Worm (Caenorhabditis elegans) whole organism, late embryonic: ENCODE measurements around the gene Y43F8C.5.

Experiments
- C38D4.7 ChIP-seq: fragments of 200-800 bp; sonication (Bioruptor generic); optimal IDR thresholded peaks from 2 replicates; lab custom pipeline; 2018; ENCODE audit warnings: mild to moderate bottlenecking, missing genetic modification characterization, moderate library complexity, missing compliant biosample characterization
- K02D7.2 ChIP-seq: sonication (generic microtip); optimal IDR thresholded peaks from 2 replicates; lab custom pipeline; 2017; ENCODE audit warnings: mild to moderate bottlenecking, missing genetic modification characterization, missing compliant biosample characterization
- ama-1 ChIP-seq: fragments of 150-350 bp; optimal IDR thresholded peaks from 2 replicates; lab custom pipeline; 2014
- ceh-18 ChIP-seq: sonication (generic microtip); optimal IDR thresholded peaks from 2 replicates; lab custom pipeline; 2016; ENCODE audit warnings: missing genetic modification characterization, missing compliant biosample characterization
- ceh-2 ChIP-seq: sonication (generic microtip); optimal IDR thresholded peaks from 2 replicates; lab custom pipeline; 2016; ENCODE audit warnings: missing genotype, missing genetic modification characterization, missing compliant biosample characterization
- ceh-22 ChIP-seq: sonication (generic microtip); optimal IDR thresholded peaks from 2 replicates; lab custom pipeline; 2017; ENCODE audit warnings: missing biosample characterization, missing genetic modification characterization
- ceh-30 ChIP-seq: fragments of 150-350 bp; optimal IDR thresholded peaks from 2 replicates; lab custom pipeline; 2014; ENCODE audit warnings: missing biosample characterization, missing genetic modification characterization
- ceh-34 ChIP-seq: sonication (generic microtip); optimal IDR thresholded peaks from 2 replicates; lab custom pipeline; 2016; ENCODE audit warnings: mild to moderate bottlenecking, missing genetic modification characterization, missing compliant biosample characterization
- ceh-45 ChIP-seq: fragments of 200-800 bp; sonication (Bioruptor generic); IDR thresholded peaks from 2 replicates; pipeline ENCODE4 v1.3.6; 2022; ENCODE audit warnings: missing genetic modification reagents, missing genetic modification characterization, missing compliant biosample characterization
- ceh-48 ChIP-seq: sonication (generic microtip); optimal IDR thresholded peaks from 2 replicates; lab custom pipeline; 2016; ENCODE audit warnings: missing genetic modification characterization, inconsistent platforms, missing compliant biosample characterization
- ceh-6 ChIP-seq: fragments of 200-800 bp; sonication (Bioruptor generic); optimal IDR thresholded peaks from 2 replicates; lab custom pipeline; 2018; ENCODE audit warnings: mild to moderate bottlenecking, missing genetic modification characterization, missing compliant biosample characterization
- dve-1 ChIP-seq: sonication (generic microtip); optimal IDR thresholded peaks from 2 replicates; lab custom pipeline; 2017; ENCODE audit warnings: antibody characterized with exemption, mild to moderate bottlenecking, missing genetic modification characterization, missing compliant biosample characterization
- elt-2 ChIP-seq: sonication (generic microtip); optimal IDR thresholded peaks from 2 replicates; lab custom pipeline; 2016; ENCODE audit warnings: missing genetic modification reagents, missing genetic modification characterization, missing compliant biosample characterization
- ets-4 ChIP-seq: sonication (generic microtip); optimal IDR thresholded peaks from 2 replicates; lab custom pipeline; 2016; ENCODE audit warnings: missing genetic modification characterization, missing compliant biosample characterization
- eyg-1 ChIP-seq: sonication (generic microtip); optimal IDR thresholded peaks from 2 replicates; lab custom pipeline; 2016; ENCODE audit warnings: missing genotype, missing genetic modification characterization, missing compliant biosample characterization
- fax-1 ChIP-seq: sonication (generic microtip); optimal IDR thresholded peaks from 2 replicates; lab custom pipeline; 2016; ENCODE audit warnings: missing genotype, missing genetic modification characterization, missing compliant biosample characterization
- gmeb-2 ChIP-seq: sonication (generic microtip); optimal IDR thresholded peaks from 2 replicates; lab custom pipeline; 2016; ENCODE audit warnings: missing genetic modification characterization, inconsistent platforms, missing compliant biosample characterization
- lim-6 ChIP-seq: sonication (generic microtip); optimal IDR thresholded peaks from 2 replicates; lab custom pipeline; 2016; ENCODE audit warnings: missing genetic modification characterization, missing compliant biosample characterization
- lin-11 ChIP-seq: fragments of 200-800 bp; sonication (Bioruptor generic); optimal IDR thresholded peaks from 2 replicates; lab custom pipeline; 2018; ENCODE audit warnings: mild to moderate bottlenecking, missing genetic modification characterization, missing compliant biosample characterization
- mec-3 ChIP-seq: sonication (generic microtip); optimal IDR thresholded peaks from 2 replicates; lab custom pipeline; 2016; ENCODE audit warnings: borderline replicate concordance, missing genetic modification characterization, missing compliant biosample characterization
- nhr-232 ChIP-seq: sonication (generic microtip); optimal IDR thresholded peaks from 2 replicates; lab custom pipeline; 2016; ENCODE audit warnings: missing genetic modification characterization, missing compliant biosample characterization
- pat-9 ChIP-seq: fragments of 200-800 bp; sonication (Bioruptor generic); optimal IDR thresholded peaks from 2 replicates; lab custom pipeline; 2018; ENCODE audit warnings: mild to moderate bottlenecking, missing genetic modification characterization, moderate library complexity, missing compliant biosample characterization
- pax-1 ChIP-seq: fragments of 150-350 bp; optimal IDR thresholded peaks from 2 replicates; lab custom pipeline; 2014; ENCODE audit warnings: missing biosample characterization, missing genetic modification characterization
- pha-2 ChIP-seq: sonication (generic microtip); optimal IDR thresholded peaks from 2 replicates; lab custom pipeline; 2017; ENCODE audit warnings: mild to moderate bottlenecking, missing genetic modification characterization, missing compliant biosample characterization
- pha-4 ChIP-seq: fragments of 150-350 bp; optimal IDR thresholded peaks from 2 replicates; lab custom pipeline; 2018; ENCODE audit warnings: missing biosample characterization, missing genetic modification reagents, missing genetic modification characterization
- pqm-1 ChIP-seq: sonication (generic microtip); optimal IDR thresholded peaks from 2 replicates; lab custom pipeline; 2016; ENCODE audit warnings: missing genetic modification characterization, missing compliant biosample characterization
- pros-1 ChIP-seq: fragments of 150-350 bp; optimal IDR thresholded peaks from 2 replicates; lab custom pipeline; 2014; ENCODE audit warnings: missing biosample characterization, missing genetic modification reagents, missing genetic modification characterization
- ref-2 ChIP-seq: sonication (generic microtip); optimal IDR thresholded peaks from 2 replicates; lab custom pipeline; 2016; ENCODE audit warnings: missing genetic modification characterization, missing compliant biosample characterization
- sdc-2 ChIP-seq: sonication (generic microtip); optimal IDR thresholded peaks from 2 replicates; lab custom pipeline; 2016; ENCODE audit warnings: missing genotype, missing genetic modification characterization, missing compliant biosample characterization
- syd-9 ChIP-seq: sonication (generic microtip); optimal IDR thresholded peaks from 2 replicates; lab custom pipeline; 2016; ENCODE audit warnings: mild to moderate bottlenecking, missing genetic modification characterization, moderate library complexity, missing compliant biosample characterization
- ttx-3 ChIP-seq: sonication (generic microtip); optimal IDR thresholded peaks from 2 replicates; lab custom pipeline; 2016; ENCODE audit warnings: missing genetic modification reagents, missing genetic modification characterization, missing compliant biosample characterization
- unc-3 ChIP-seq, 2 experiments: fragments of 200-800 bp in 1 of 2; sonication (Bioruptor generic) in 1 of 2; sonication (generic microtip) in 1 of 2; conservative IDR thresholded peaks in 1 of 2; optimal IDR thresholded peaks in 1 of 2; 2 replicates each; pipeline versions ENCODE4 v1.3.6 to Lab custom; 2016 to 2022; ENCODE audit warnings: missing compliant biosample characterization in 2 of 2, missing genetic modification characterization in 2 of 2, missing genetic modification reagents in 1 of 2
- unc-55 ChIP-seq: sonication (generic microtip); optimal IDR thresholded peaks from 2 replicates; lab custom pipeline; 2017; ENCODE audit warnings: missing biosample characterization, missing genetic modification reagents, missing genetic modification characterization
- zip-5 ChIP-seq: sonication (generic microtip); optimal IDR thresholded peaks from 2 replicates; lab custom pipeline; 2016; ENCODE audit warnings: missing genetic modification characterization, missing compliant biosample characterization

The Y43F8C.5 gene

ce11 chrV:19635525-19636193 lies 3.2 kb upstream of the Y43F8C.5 start:
- peak; percentile 86 for TF ChIP-seq ceh-48 (tag; lab: Kevin White, UChicago)

- TF ChIP-seq pha-4: no peak
- no peak for TF ChIP-seq ceh-18 (tag; lab: Kevin White, UChicago)
- TF ChIP-seq, all 69 proteins: peak for 0
Measured at ce11 chrV:19634197-19634596, 1.8 kb upstream of the Y43F8C.5 start.

ce11 chrV:19632948-19633347 lies 502 bp upstream of the Y43F8C.5 start:
- TF ChIP-seq ceh-48 (tag; lab: Kevin White, UChicago): peak; percentile 61
- TF ChIP-seq ceh-2 (tag; lab: Kevin White, UChicago): no peak
- TF ChIP-seq, all 69 proteins: peak for 1

- TF ChIP-seq zip-5 (tag; lab: Kevin White, UChicago): no peak
- no peak for TF ChIP-seq ama-1 (lab: Kevin White, UChicago)
- TF ChIP-seq elt-2 (tag; lab: Kevin White, UChicago): no peak
- no peak for TF ChIP-seq lim-6 (tag; lab: Kevin White, UChicago)
- no peak for TF ChIP-seq ref-2 (tag; lab: Kevin White, UChicago)
- TF ChIP-seq nhr-232 (tag; lab: Kevin White, UChicago): no peak
- no peak for TF ChIP-seq mec-3 (tag; lab: Kevin White, UChicago)
- no peak for TF ChIP-seq pha-4
- TF ChIP-seq C38D4.7: no peak
- TF ChIP-seq ttx-3 (tag; lab: Kevin White, UChicago): no peak
- no peak for TF ChIP-seq ceh-34 (tag; lab: Kevin White, UChicago)
- TF ChIP-seq ceh-45: no peak
- TF ChIP-seq pha-2: no peak
- TF ChIP-seq unc-3 (GFP tag; conservative IDR thresholded peaks at IDR 0.05; lab: Robert Waterston, UW): no peak
- no peak for TF ChIP-seq unc-3 (tag; optimal IDR thresholded peaks at IDR 0.05; lab: Kevin White, UChicago)
- no peak for TF ChIP-seq dve-1 (tag; lab: Kevin White, UChicago)
Measured at ce11 chrV:19630569-19630968, 1.9 kb downstream of the Y43F8C.5 start.

ce11 chrV:19629973-19630372 lies 2.5 kb downstream of the Y43F8C.5 start:
- TF ChIP-seq ceh-30 (tag; lab: Kevin White, UChicago) (no peak), ceh-48 (tag; lab: Kevin White, UChicago) (peak; percentile 98)
- TF ChIP-seq, all 69 proteins: peak for 1

ce11 chrV:19629544-19629943 lies 2.9 kb downstream of the Y43F8C.5 start:
- no peak for TF ChIP-seq syd-9 (tag; lab: Kevin White, UChicago)
- no peak for TF ChIP-seq gmeb-2
- TF ChIP-seq ceh-22: no peak
- no peak for TF ChIP-seq sdc-2 (tag; lab: Kevin White, UChicago)
- TF ChIP-seq unc-3 (GFP tag; conservative IDR thresholded peaks at IDR 0.05; lab: Robert Waterston, UW): peak; percentile 11; the same call in 1 of the 2 replicates
- TF ChIP-seq unc-3 (tag; optimal IDR thresholded peaks at IDR 0.05; lab: Kevin White, UChicago): no peak
- no peak for TF ChIP-seq C38D4.7
- no peak for TF ChIP-seq pqm-1 (tag; lab: Kevin White, UChicago)
- no peak for TF ChIP-seq eyg-1 (tag; lab: Kevin White, UChicago)
- TF ChIP-seq pros-1 (tag; lab: Kevin White, UChicago): no peak

ce11 chrV:19625719-19626118 lies 6.7 kb downstream of the Y43F8C.5 start:
- no peak for TF ChIP-seq unc-55 (GFP tag; lab: Kevin White, UChicago)
- TF ChIP-seq ceh-6 (GFP tag; lab: Kevin White, UChicago): no peak
- no peak for TF ChIP-seq pat-9
- TF ChIP-seq ceh-22: no peak
- TF ChIP-seq ets-4 (tag; lab: Kevin White, UChicago): no peak
- TF ChIP-seq K02D7.2 (tag; lab: Kevin White, UChicago): no peak
- TF ChIP-seq pax-1 (tag; lab: Kevin White, UChicago): no peak
- no peak for TF ChIP-seq fax-1 (tag; lab: Kevin White, UChicago)
- TF ChIP-seq eyg-1 (tag; lab: Kevin White, UChicago): no peak
- no peak for TF ChIP-seq pha-2
- no peak for TF ChIP-seq ceh-45
- TF ChIP-seq lin-11 (tag; lab: Kevin White, UChicago): no peak
- TF ChIP-seq ttx-3 (tag; lab: Kevin White, UChicago): no peak
